Fruit fly (Drosophila melanogaster) whole organism, embryonic: ENCODE data around the gene chic.
A peak's percentile ranks its signal among the peaks of the same experiment; 100 is the strongest.

ENCODE experiments used
- Atf-2 ChIP-seq: fragments of 200-800 bp; sonication (Bioruptor generic); optimal IDR thresholded peaks from 2 replicates; lab custom pipeline; 2016; ENCODE audit warnings: missing biosample characterization, missing genetic modification characterization
- CG10147 ChIP-seq: fragments of 200-800 bp; sonication (Bioruptor generic); optimal IDR thresholded peaks from 2 replicates; lab custom pipeline; 2019; ENCODE audit warnings: missing biosample characterization, mild to moderate bottlenecking, missing genetic modification characterization, moderate library complexity
- CG10462 ChIP-seq: fragments of 200-800 bp; sonication (Bioruptor generic); optimal IDR thresholded peaks from 2 replicates; lab custom pipeline; 2016; ENCODE audit warnings: missing biosample characterization, missing genetic modification characterization
- CG11696 ChIP-seq: fragments of 200-800 bp; sonication (Bioruptor generic); IDR thresholded peaks from 2 replicates; pipeline ENCODE4 v1.3.6; 2022; ENCODE audit warnings: missing biosample characterization, missing genetic modification characterization
- CG1602 ChIP-seq: fragments of 200-800 bp; sonication (Bioruptor generic); optimal IDR thresholded peaks from 3 replicates; lab custom pipeline; 2016; ENCODE audit warnings: missing biosample characterization, missing genetic modification characterization
- CG17328 ChIP-seq: fragments of 200-800 bp; sonication (Bioruptor generic); IDR thresholded peaks from 2 replicates; pipeline ENCODE4 v1.3.6; 2022; ENCODE audit warnings: missing biosample characterization, missing genetic modification characterization
- CG17361 ChIP-seq: fragments of 200-800 bp; sonication (Bioruptor generic); IDR thresholded peaks from 3 replicates; pipeline ENCODE4 v1.3.6; 2022; ENCODE audit warnings: missing biosample characterization, missing genetic modification characterization
- Fer1 ChIP-seq: fragments of 200-800 bp; sonication (Bioruptor generic); optimal IDR thresholded peaks from 2 replicates; lab custom pipeline; 2017; ENCODE audit warnings: missing biosample characterization, mild to moderate bottlenecking, missing genetic modification characterization
- Stat92E ChIP-seq, 3 experiments: fragments of >200 bp in 2 of 3; fragments of 200-800 bp in 1 of 3; sonication (Bioruptor generic) in 1 of 3; optimal IDR thresholded peaks; 2 replicates each; lab custom pipeline; 2017 to 2019; ENCODE audit warnings: missing biosample characterization in 3 of 3, missing genetic modification characterization in 3 of 3, mild to moderate bottlenecking in 1 of 3, moderate library complexity in 1 of 3
- ems ChIP-seq: fragments of 200-800 bp; sonication (Bioruptor generic); optimal IDR thresholded peaks from 3 replicates; lab custom pipeline; 2016; ENCODE audit warnings: missing biosample characterization, missing genetic modification characterization
- oc ChIP-seq: fragments of 200-800 bp; sonication (Bioruptor generic); optimal IDR thresholded peaks from 2 replicates; lab custom pipeline; 2018; ENCODE audit warnings: missing biosample characterization, mild to moderate bottlenecking, missing genetic modification characterization, moderate library complexity
- pan ChIP-seq, 4 experiments: fragments of >200 bp in 3 of 4; fragments of 200-800 bp in 1 of 4; sonication (Bioruptor generic) in 1 of 4; optimal IDR thresholded peaks in 3 of 4; IDR thresholded peaks in 1 of 4; 2 replicates each; pipeline versions ENCODE4 v1.3.6 to Lab custom; 2017 to 2022; ENCODE audit warnings: missing biosample characterization in 2 of 4, missing genetic modification characterization in 2 of 4, mixed read lengths in 1 of 4

DNA sequence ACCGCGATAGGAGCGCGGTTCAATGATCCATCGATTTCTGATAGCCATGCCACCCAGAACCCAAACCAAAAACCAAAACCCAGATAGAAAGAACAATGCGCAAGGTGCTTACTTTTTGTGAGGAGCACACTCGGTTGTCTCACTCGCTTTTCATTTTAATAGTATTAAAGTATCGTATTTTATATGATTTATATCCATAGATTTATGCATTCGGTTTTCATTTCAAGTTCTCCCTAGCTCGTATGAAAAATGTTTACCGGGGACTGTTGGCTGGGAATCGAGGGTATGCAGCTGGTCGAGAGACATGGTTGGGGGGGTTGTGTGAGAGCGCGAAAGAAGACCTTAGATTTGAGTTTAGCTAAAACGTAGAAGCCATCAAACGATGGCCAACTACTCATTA is 8.8 kb downstream of the chic start:
- TF ChIP-seq CG17361 (0 out of 3 replicates have a peak, but pooled peaks have one; percentile 41), CG10462 (no peak), Stat92E (GFP tag; optimal IDR thresholded peaks at IDR 0.05; lab: Kevin White, UChicago) (no peak), oc (tag; lab: Kevin White, UChicago) (peak; percentile 13), CG11696 (GFP tag; lab: Robert Waterston, UW) (peak; percentile 53; the same call in 1 of the 2 replicates), pan (optimal IDR thresholded peaks at IDR 0.05; lab: Kevin White, UChicago) (no peak), pan (GFP tag; optimal IDR thresholded peaks at IDR 0.05 in 1 of 2, IDR thresholded peaks at IDR 0.05 in 1 of 2) (peak in 1 of 2 experiments; percentile 17), Fer1 (no peak), ems (GFP tag; lab: Kevin White, UChicago) (peak; percentile 50), CG10147 (GFP tag; lab: Kevin White, UChicago) (no peak), CG1602 (GFP tag; lab: Kevin White, UChicago) (no peak), Atf-2 (no peak), CG17328 (GFP tag; lab: Robert Waterston, UW) (peak; percentile 41; the same call in 1 of the 2 replicates)
